Worm (Caenorhabditis elegans): Measurements from ENCODE around the gene citk-2.

- TF ChIP-seq dve-1 (tag; optimal IDR thresholded peaks at IDR 0.05) (no peak), hlh-13 (GFP tag; optimal IDR thresholded peaks at IDR 0.05) (no peak), ceh-30 (tag; optimal IDR thresholded peaks at IDR 0.05) (no peak), T23F11.4 (GFP tag; optimal IDR thresholded peaks at IDR 0.05) (no peak), hlh-8 (tag; optimal IDR thresholded peaks at IDR 0.05) (no peak), hlh-6 (tag; optimal IDR thresholded peaks at IDR 0.05) (no peak), syd-9 (tag; optimal IDR thresholded peaks at IDR 0.05) (no peak), ceh-48 (tag; optimal IDR thresholded peaks at IDR 0.05) (no peak), ceh-2 (tag; optimal IDR thresholded peaks at IDR 0.05) (no peak), pha-4 (tag; optimal IDR thresholded peaks at IDR 0.05) (no peak), zip-5 (tag; optimal IDR thresholded peaks at IDR 0.05) (no peak), lim-6 (tag; optimal IDR thresholded peaks at IDR 0.05) (no peak)
These were observed 24.0 kb upstream of the citk-2 start for ce11 chrII:4975311-4975710.
